Worm (Caenorhabditis elegans): ENCODE results near the gene his-61.
A peak's percentile ranks its signal among the peaks of the same experiment; 100 is the strongest.
"Not testable (repeated sequence)": the region's sequence is repeated elsewhere in the genome, so short reads cannot be mapped to it uniquely, and the experiment has no call there.

Gene his-61

ce11 chrIV:7445236-7445635, 40.8 kb downstream of the his-61 start, which contains the start of gene valv-1:
Gene valv-1 (minus strand): TSS chrIV:7445336.
- peak in 1 of 2 experiments; percentile 51 for TF ChIP-seq unc-62 (GFP tag; optimal IDR thresholded peaks at IDR 0.05 in 1 of 2)
- no peak for TF ChIP-seq unc-62 (tag; optimal IDR thresholded peaks at IDR 0.05)
- no peak for TF ChIP-seq pha-4 (GFP tag; IDR thresholded peaks at IDR 0.05)
- TF ChIP-seq pha-4 (tag; optimal IDR thresholded peaks at IDR 0.05), result no peak

DNA sequence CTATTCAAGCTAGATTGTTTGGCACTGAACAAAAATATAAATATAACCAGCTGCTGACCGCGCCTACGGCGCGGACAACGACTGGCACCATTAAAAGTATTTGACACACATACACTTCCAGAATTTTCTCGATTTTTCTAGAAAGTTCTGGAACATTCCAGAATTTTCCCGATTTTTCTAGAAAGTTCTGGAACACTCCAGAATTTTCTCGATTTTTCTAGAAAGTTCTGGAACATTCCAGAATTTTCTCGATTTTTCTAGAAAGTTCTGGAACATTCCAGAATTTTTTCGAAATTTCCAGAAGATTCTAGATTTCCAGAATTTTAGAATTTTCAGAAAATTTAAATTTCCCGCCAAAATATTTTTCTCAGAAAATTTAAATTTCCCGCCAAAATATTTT, 45.0 kb downstream of the his-61 start:
- TF ChIP-seq Y48G9A.11 (GFP tag; IDR thresholded peaks at IDR 0.05) (0 out of 2 replicates have a peak, but pooled peaks have one; percentile 36), tra-1 (GFP tag; IDR thresholded peaks at IDR 0.05) (0 out of 2 replicates have a peak, but pooled peaks have one; percentile 28), pha-4 (GFP tag; IDR thresholded peaks at IDR 0.05) (peak; percentile 12; the same call in 1 of the 2 replicates), lim-7 (GFP tag; IDR thresholded peaks at IDR 0.05) (peak; percentile 73), snpc-1.2 (GFP tag; IDR thresholded peaks at IDR 0.05) (0 out of 2 replicates have a peak, but pooled peaks have one; percentile 22)
- not testable (repeated sequence) for TF ChIP-seq pha-4 (tag; optimal IDR thresholded peaks at IDR 0.05)

DNA sequence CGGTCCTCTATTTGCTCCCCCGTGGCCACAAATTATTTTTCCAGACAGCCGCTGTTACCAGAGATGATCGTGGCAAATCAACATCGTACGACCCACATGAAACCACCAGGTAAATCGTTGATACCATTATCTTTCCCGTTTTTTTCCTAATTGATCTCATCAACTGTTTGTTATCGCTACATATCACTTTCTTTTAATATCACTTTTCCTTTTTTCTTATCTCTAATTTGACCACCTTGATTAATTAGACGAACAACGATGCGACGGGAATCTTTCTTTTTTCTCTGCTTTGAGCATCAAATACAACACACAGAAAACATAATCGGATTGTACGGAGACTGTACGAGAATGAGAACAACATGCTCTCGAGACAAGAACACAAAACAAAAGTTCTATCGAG, 45.8 kb downstream of the his-61 start:
- TF ChIP-seq F44E2.7 (GFP tag; IDR thresholded peaks at IDR 0.05), result no peak
- no peak for TF ChIP-seq lin-13 (GFP tag; optimal IDR thresholded peaks at IDR 0.05)
- TF ChIP-seq snpc-4 (tag; optimal IDR thresholded peaks at IDR 0.05), result no peak
- no peak for TF ChIP-seq nhr-48 (tag; optimal IDR thresholded peaks at IDR 0.05)
- TF ChIP-seq Y105C5A.15 (GFP tag; IDR thresholded peaks at IDR 0.05), result no peak
- TF ChIP-seq nhr-28 (tag; optimal IDR thresholded peaks at IDR 0.05), result peak; percentile 66
- peak; percentile 3 for TF ChIP-seq hlh-11 (tag; optimal IDR thresholded peaks at IDR 0.05)
- no peak for TF ChIP-seq nhr-237 (tag; optimal IDR thresholded peaks at IDR 0.05)
- TF ChIP-seq ceh-62 (tag; optimal IDR thresholded peaks at IDR 0.05), result no peak
- no peak for TF ChIP-seq daf-16 (GFP tag; optimal IDR thresholded peaks at IDR 0.05)
- no peak for TF ChIP-seq daf-16 (tag; optimal IDR thresholded peaks at IDR 0.05)
- TF ChIP-seq dmd-6 (GFP tag; IDR thresholded peaks at IDR 0.05), result no peak

DNA sequence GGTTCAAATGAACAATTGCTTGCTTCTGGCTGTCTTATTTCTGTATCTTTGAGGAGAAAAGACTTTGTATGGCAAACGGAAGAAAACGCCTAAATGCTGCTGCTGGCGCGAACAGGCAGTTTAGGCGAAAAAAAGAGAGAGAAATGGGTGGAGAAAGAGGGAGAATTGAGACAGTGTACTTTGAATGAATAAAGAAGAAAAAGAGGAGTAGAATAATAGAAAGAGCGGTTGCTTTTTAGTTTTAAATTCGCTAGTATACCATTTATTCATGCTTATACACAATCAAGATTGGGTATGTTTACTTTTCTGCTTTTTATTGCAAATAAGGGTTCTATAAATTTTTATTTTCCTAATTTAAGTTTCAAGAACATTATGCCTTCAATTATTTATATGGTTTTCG, 46.6 kb downstream of the his-61 start:
- TF ChIP-seq gei-8 (GFP tag; optimal IDR thresholded peaks at IDR 0.05) (no peak), pha-4 (GFP tag; IDR thresholded peaks at IDR 0.05) (no peak), pha-4 (tag; optimal IDR thresholded peaks at IDR 0.05) (no peak), unc-62 (GFP tag; optimal IDR thresholded peaks at IDR 0.05 in 1 of 2) (peak in 1 of 2 experiments; percentile 92), unc-62 (tag; optimal IDR thresholded peaks at IDR 0.05) (no peak)
